Worm (Caenorhabditis elegans): ENCODE results near the gene age-1.

Gene age-1

ce11 chrII:11566970-11567711, 40.3 kb upstream of the age-1 start, which contains the start of gene F54D5.5 (continued):
- TF ChIP-seq dmd-4 (tag; optimal IDR thresholded peaks at IDR 0.05; ENCODE audit: borderline replicate concordance) = peak; percentile 33
- TF ChIP-seq ceh-24 (tag; optimal IDR thresholded peaks at IDR 0.05) = no peak
- TF ChIP-seq ceh-34 (tag; optimal IDR thresholded peaks at IDR 0.05) = peak; percentile 68
- peak; percentile 66 for TF ChIP-seq ref-2 (tag; optimal IDR thresholded peaks at IDR 0.05)
- peak; percentile 82 for TF ChIP-seq nfya-1 (tag; optimal IDR thresholded peaks at IDR 0.05)
- peak; percentile 58 for TF ChIP-seq rnt-1 (tag; optimal IDR thresholded peaks at IDR 0.05)
- peak; percentile 34 for TF ChIP-seq sdc-2 (tag; optimal IDR thresholded peaks at IDR 0.05)

ce11 chrII:11564127-11564526, 37.3 kb upstream of the age-1 start, which contains the start of gene F54D5.15:
TSS of gene F54D5.15 (minus strand) at chrII:11564227.
- no peak for TF ChIP-seq dve-1 (tag; optimal IDR thresholded peaks at IDR 0.05)
- TF ChIP-seq tbx-2 (tag; optimal IDR thresholded peaks at IDR 0.05) = no peak
- TF ChIP-seq ceh-6 (GFP tag; optimal IDR thresholded peaks at IDR 0.05) = no peak
- no peak for TF ChIP-seq npax-4 (tag; optimal IDR thresholded peaks at IDR 0.05)
- no peak for TF ChIP-seq ceh-18 (tag; optimal IDR thresholded peaks at IDR 0.05)
- no peak for TF ChIP-seq odd-2 (tag; optimal IDR thresholded peaks at IDR 0.05)
- no peak for TF ChIP-seq Y22D7AL.16 (tag; optimal IDR thresholded peaks at IDR 0.05)
- TF ChIP-seq nfya-1 (tag; optimal IDR thresholded peaks at IDR 0.05) = no peak
- no peak for TF ChIP-seq pat-9 (tag; optimal IDR thresholded peaks at IDR 0.05)
- TF ChIP-seq mec-3 (tag; optimal IDR thresholded peaks at IDR 0.05; ENCODE audit: borderline replicate concordance) = no peak
- TF ChIP-seq lim-6 (tag; optimal IDR thresholded peaks at IDR 0.05) = no peak
- no peak for TF ChIP-seq nhr-11 (tag; optimal IDR thresholded peaks at IDR 0.05)
- TF ChIP-seq sox-4 (tag; optimal IDR thresholded peaks at IDR 0.05) = no peak
- no peak for TF ChIP-seq ceh-19 (GFP tag; optimal IDR thresholded peaks at IDR 0.05)
- no peak for TF ChIP-seq dmd-4 (tag; optimal IDR thresholded peaks at IDR 0.05; ENCODE audit: borderline replicate concordance)

ce11 chrII:11556338-11556737, 29.5 kb upstream of the age-1 start, which contains the start of gene F54D5.17:
TSS of gene F54D5.17 (plus strand) at chrII:11556638.
- TF ChIP-seq pat-9 (tag; optimal IDR thresholded peaks at IDR 0.05) (no peak), lin-11 (tag; optimal IDR thresholded peaks at IDR 0.05) (no peak), nfya-1 (tag; optimal IDR thresholded peaks at IDR 0.05) (no peak), ceh-45 (GFP tag; IDR thresholded peaks at IDR 0.05) (no peak), ref-2 (tag; optimal IDR thresholded peaks at IDR 0.05) (no peak), hlh-6 (tag; optimal IDR thresholded peaks at IDR 0.05) (no peak), C08G9.2 (tag; optimal IDR thresholded peaks at IDR 0.05) (no peak)

- no peak for TF ChIP-seq fkh-10 (GFP tag; optimal IDR thresholded peaks at IDR 0.05)
- no peak for TF ChIP-seq ets-4 (tag; optimal IDR thresholded peaks at IDR 0.05)
- no peak for TF ChIP-seq ceh-22 (tag; optimal IDR thresholded peaks at IDR 0.05)
- TF ChIP-seq zip-5 (tag; optimal IDR thresholded peaks at IDR 0.05) = no peak
- TF ChIP-seq unc-42 (tag; optimal IDR thresholded peaks at IDR 0.05) = no peak
- TF ChIP-seq hlh-8 (tag; optimal IDR thresholded peaks at IDR 0.05) = peak; percentile 38
- TF ChIP-seq hlh-30 (tag; optimal IDR thresholded peaks at IDR 0.05; ENCODE audit: insufficient read depth) = no peak
- TF ChIP-seq ztf-16 (tag; optimal IDR thresholded peaks at IDR 0.05) = no peak
- TF ChIP-seq elt-2 (tag; optimal IDR thresholded peaks at IDR 0.05) = no peak
- TF ChIP-seq ceh-6 (GFP tag; optimal IDR thresholded peaks at IDR 0.05) = no peak
- TF ChIP-seq K09A11.1 (tag; optimal IDR thresholded peaks at IDR 0.05; ENCODE audit: insufficient read depth) = no peak
- no peak for TF ChIP-seq mec-3 (tag; optimal IDR thresholded peaks at IDR 0.05; ENCODE audit: borderline replicate concordance)
- TF ChIP-seq tbx-2 (tag; optimal IDR thresholded peaks at IDR 0.05) = peak; percentile 5
- no peak for TF ChIP-seq unc-86 (tag; optimal IDR thresholded peaks at IDR 0.05)
- no peak for TF ChIP-seq sdc-2 (tag; optimal IDR thresholded peaks at IDR 0.05)
- TF ChIP-seq nhr-232 (tag; optimal IDR thresholded peaks at IDR 0.05) = no peak
- no peak for TF ChIP-seq F13H6.1 (tag; optimal IDR thresholded peaks at IDR 0.05)
- no peak for TF ChIP-seq ceh-48 (tag; optimal IDR thresholded peaks at IDR 0.05)
- no peak for TF ChIP-seq ceh-18 (tag; optimal IDR thresholded peaks at IDR 0.05)
- TF ChIP-seq ceh-30 (tag; optimal IDR thresholded peaks at IDR 0.05) = no peak
- TF ChIP-seq hlh-13 (GFP tag; optimal IDR thresholded peaks at IDR 0.05) = no peak
- peak; percentile 64 for TF ChIP-seq ceh-34 (tag; optimal IDR thresholded peaks at IDR 0.05)
- no peak for TF ChIP-seq dve-1 (tag; optimal IDR thresholded peaks at IDR 0.05)
- no peak for TF ChIP-seq dmd-4 (tag; optimal IDR thresholded peaks at IDR 0.05; ENCODE audit: borderline replicate concordance)
Measured at ce11 chrII:11555634-11556033, 28.8 kb upstream of the age-1 start, which contains the start of gene F54D5.24. TSS of gene F54D5.24 (plus strand) at chrII:11555949.

All from whole organism, late embryonic.